Worm (Caenorhabditis elegans): ENCODE measurements around the gene C16C10.9.

DNA sequence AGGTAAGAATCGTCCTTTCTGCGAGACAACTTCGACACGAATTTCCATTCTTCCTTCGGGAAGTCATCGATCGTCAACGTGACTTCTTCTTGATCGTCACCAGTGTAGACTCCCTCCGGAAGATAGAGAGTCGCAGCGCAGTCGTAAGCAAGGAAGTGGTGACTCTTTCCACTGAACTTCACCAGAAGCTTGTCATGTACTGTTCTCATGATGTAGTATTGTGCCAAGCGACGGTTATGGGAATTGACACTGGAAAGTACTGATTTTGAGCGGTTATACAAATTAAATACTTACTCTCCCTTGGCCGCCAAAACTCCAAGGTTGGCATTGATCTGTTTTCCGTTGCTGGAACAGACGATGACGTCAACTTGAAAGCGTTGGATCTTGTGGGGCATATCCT is 18.3 kb upstream of the C16C10.9 start:
- no peak for TF ChIP-seq fax-1 (tag; optimal IDR thresholded peaks at IDR 0.05)
- TF ChIP-seq nhr-11 (tag; optimal IDR thresholded peaks at IDR 0.05), result no peak
- no peak for TF ChIP-seq pqm-1 (tag; optimal IDR thresholded peaks at IDR 0.05)
- TF ChIP-seq ceh-2 (tag; optimal IDR thresholded peaks at IDR 0.05), result no peak
- TF ChIP-seq ceh-34 (tag; optimal IDR thresholded peaks at IDR 0.05), result no peak
- no peak for TF ChIP-seq ceh-45 (GFP tag; IDR thresholded peaks at IDR 0.05)
- TF ChIP-seq pag-3 (tag; optimal IDR thresholded peaks at IDR 0.05; ENCODE audit: borderline replicate concordance), result no peak
- no peak for TF ChIP-seq tbx-2 (tag; optimal IDR thresholded peaks at IDR 0.05)
